Fruit fly (Drosophila melanogaster): ENCODE results near the gene Ubr1.

Ubr1 gene

DNA sequence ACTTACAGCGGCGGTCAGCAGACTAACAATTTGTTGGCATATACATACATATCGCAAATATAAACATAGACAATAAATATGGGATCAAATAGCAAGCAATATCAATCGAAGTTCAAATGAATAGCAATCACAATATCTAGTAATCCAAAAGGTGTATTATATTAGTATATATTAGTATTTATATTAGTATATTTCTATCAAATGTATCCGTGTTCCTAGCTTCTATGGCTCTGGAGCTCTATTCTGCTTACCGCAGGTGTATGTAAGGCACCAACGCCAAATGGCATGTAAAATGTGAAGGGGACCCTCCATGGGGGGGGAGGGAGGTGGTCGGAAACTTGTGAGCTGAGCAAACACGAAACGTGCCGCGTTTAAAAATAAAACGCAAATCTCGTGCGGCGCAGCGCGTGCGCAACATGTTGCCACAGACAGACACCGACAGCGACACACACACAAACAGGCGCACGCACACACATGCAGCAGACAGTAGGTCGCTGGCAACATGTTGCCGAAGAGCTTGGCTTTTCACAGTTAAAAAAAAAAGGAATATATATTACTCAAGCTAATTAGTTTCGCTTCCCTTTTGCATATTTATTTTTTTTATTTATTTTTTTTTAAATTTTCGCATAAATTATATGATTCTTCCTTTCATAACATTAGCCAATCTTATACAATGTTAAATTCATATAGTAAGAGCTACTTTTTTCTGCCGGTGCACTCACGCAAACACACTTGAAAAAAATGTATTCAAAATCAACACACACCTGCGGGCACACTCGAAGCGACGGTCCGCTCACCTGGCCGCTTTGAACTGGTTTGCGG, 37.8 kb downstream of the Ubr1 start (continued):
- no peak for TF ChIP-seq prd (optimal IDR thresholded peaks at IDR 0.05)
- peak; percentile 71 for TF ChIP-seq prd (GFP tag; IDR thresholded peaks at IDR 0.05)
- TF ChIP-seq Jarid2 (GFP tag; optimal IDR thresholded peaks at IDR 0.05), result peak; percentile 26
- peak; percentile 21 for TF ChIP-seq Deaf1 (tag; optimal IDR thresholded peaks at IDR 0.05)
- peak; percentile 50 for TF ChIP-seq nerfin-1 (tag; optimal IDR thresholded peaks at IDR 0.05)
- peak; percentile 65 for TF ChIP-seq Hr3 (GFP tag; optimal IDR thresholded peaks at IDR 0.05)
- 0 out of 3 replicates have a peak, but pooled peaks have one; percentile 27 for TF ChIP-seq CG7357 (GFP tag; IDR thresholded peaks at IDR 0.05)
- TF ChIP-seq Lim3 (GFP tag; IDR thresholded peaks at IDR 0.05), result 0 out of 2 replicates have a peak, but pooled peaks have one; percentile 34
- TF ChIP-seq CG14441 (GFP tag; IDR thresholded peaks at IDR 0.05), result peak; percentile 72
- peak; percentile 75; the same call in 2 of the 3 replicates for TF ChIP-seq CG11456 (GFP tag; IDR thresholded peaks at IDR 0.05)
- TF ChIP-seq CG8924 (tag; optimal IDR thresholded peaks at IDR 0.05), result peak; percentile 27
- TF ChIP-seq CG11695 (GFP tag; IDR thresholded peaks at IDR 0.05), result peak; percentile 74
- TF ChIP-seq CG7556 (GFP tag; optimal IDR thresholded peaks at IDR 0.05), result peak; percentile 72
- TF ChIP-seq CG1602 (GFP tag; optimal IDR thresholded peaks at IDR 0.05), result peak; percentile 39
- TF ChIP-seq sna (GFP tag; IDR thresholded peaks at IDR 0.05; ENCODE audit: partially characterized antibody), result no peak
- peak; percentile 67 for TF ChIP-seq cg (GFP tag; optimal IDR thresholded peaks at IDR 0.05)
- peak; percentile 50 for TF ChIP-seq CG18262 (tag; optimal IDR thresholded peaks at IDR 0.05)
- TF ChIP-seq zen (tag; optimal IDR thresholded peaks at IDR 0.05), result peak; percentile 26
- peak; percentile 18 for TF ChIP-seq Six4 (GFP tag; optimal IDR thresholded peaks at IDR 0.05)
- TF ChIP-seq CG31365 (tag; optimal IDR thresholded peaks at IDR 0.05), result no peak
- peak; percentile 68 for TF ChIP-seq CG15269 (tag; optimal IDR thresholded peaks at IDR 0.05)
- peak; percentile 100 for TF ChIP-seq CG11504 (tag; optimal IDR thresholded peaks at IDR 0.05)
- peak; percentile 41 for TF ChIP-seq Abd-B (GFP tag; optimal IDR thresholded peaks at IDR 0.05)
- peak; percentile 24; the same call in 1 of the 2 replicates for TF ChIP-seq bowl (GFP tag; IDR thresholded peaks at IDR 0.05)
- TF ChIP-seq CrebB (tag; optimal IDR thresholded peaks at IDR 0.05), result peak; percentile 16
- TF ChIP-seq CG11398 (GFP tag; optimal IDR thresholded peaks at IDR 0.05), result no peak
- TF ChIP-seq vfl (GFP tag; optimal IDR thresholded peaks at IDR 0.05), result no peak
- peak; percentile 52 for TF ChIP-seq slou (GFP tag; optimal IDR thresholded peaks at IDR 0.05)
- TF ChIP-seq sisA (GFP tag; IDR thresholded peaks at IDR 0.05), result peak; percentile 71
- peak; percentile 56 for TF ChIP-seq al (GFP tag; IDR thresholded peaks at IDR 0.05)
- peak; percentile 60 for TF ChIP-seq CG3847 (GFP tag; IDR thresholded peaks at IDR 0.05)
- no peak for TF ChIP-seq tup (GFP tag; optimal IDR thresholded peaks at IDR 0.05)
- TF ChIP-seq Hsf (GFP tag; optimal IDR thresholded peaks at IDR 0.05), result peak; percentile 19
- TF ChIP-seq Tbp (GFP tag; optimal IDR thresholded peaks at IDR 0.05), result no peak
- peak; percentile 72 for TF ChIP-seq CG2712 (tag; optimal IDR thresholded peaks at IDR 0.05)
- no peak for TF ChIP-seq D (optimal IDR thresholded peaks at IDR 0.05)
- peak; percentile 52 for TF ChIP-seq D (GFP tag; optimal IDR thresholded peaks at IDR 0.05)
- peak; percentile 40 for TF ChIP-seq CG5245 (GFP tag; optimal IDR thresholded peaks at IDR 0.05)
- TF ChIP-seq ssp (GFP tag; IDR thresholded peaks at IDR 0.05), result peak; percentile 51
- peak; percentile 68 for TF ChIP-seq fd96Cb (tag; optimal IDR thresholded peaks at IDR 0.05)
- TF ChIP-seq CG34376 (GFP tag; optimal IDR thresholded peaks at IDR 0.05), result no peak
- peak; percentile 41 for TF ChIP-seq mam (GFP tag; optimal IDR thresholded peaks at IDR 0.05)
- peak; percentile 88 for TF ChIP-seq Drgx (GFP tag; IDR thresholded peaks at IDR 0.05)
- peak; percentile 54 for TF ChIP-seq CG10267 (tag; optimal IDR thresholded peaks at IDR 0.05)
- TF ChIP-seq CG12071 (GFP tag; optimal IDR thresholded peaks at IDR 0.05), result peak; percentile 40
- peak; percentile 68 for TF ChIP-seq tin (GFP tag; optimal IDR thresholded peaks at IDR 0.05)
- TF ChIP-seq Bteb2 (GFP tag; optimal IDR thresholded peaks at IDR 0.05), result no peak
- TF ChIP-seq B-H2 (GFP tag; optimal IDR thresholded peaks at IDR 0.05), result peak; percentile 4
- TF ChIP-seq CG10959 (GFP tag; IDR thresholded peaks at IDR 0.05), result 0 out of 2 replicates have a peak, but pooled peaks have one; percentile 27
- TF ChIP-seq CG10431 (GFP tag; optimal IDR thresholded peaks at IDR 0.05), result peak; percentile 31

Data from whole organism, embryonic.